Fruit fly (Drosophila melanogaster): ENCODE results near the gene Ugt36A1.

Ugt36A1 gene

DNA sequence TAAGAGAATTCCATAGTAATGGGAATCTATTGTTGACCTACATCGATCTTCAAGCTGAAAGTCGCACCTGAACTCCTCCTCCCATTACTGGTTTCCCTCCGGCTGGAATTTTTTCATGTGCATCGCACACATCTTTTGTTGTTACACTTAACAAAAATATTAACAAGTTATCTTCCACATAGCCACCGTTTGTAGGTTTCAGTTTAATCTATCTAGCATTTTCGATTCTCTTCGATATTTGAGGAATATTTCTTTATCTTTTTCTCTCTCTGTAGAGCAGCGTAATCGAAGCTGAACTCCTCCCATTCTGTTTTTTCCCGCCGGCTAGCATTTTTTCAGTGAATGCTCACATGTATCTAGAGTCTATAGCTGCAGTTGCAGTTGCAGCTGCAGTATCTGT is 5.9 kb downstream of the Ugt36A1 start:
- TF ChIP-seq fru (GFP tag; optimal IDR thresholded peaks at IDR 0.05) (no peak), dl (GFP tag; optimal IDR thresholded peaks at IDR 0.05; ENCODE audit: insufficient read depth in 1 of 2, partially characterized antibody in 2 of 2) (no peak), brk (GFP tag; optimal IDR thresholded peaks at IDR 0.05) (no peak)

DNA sequence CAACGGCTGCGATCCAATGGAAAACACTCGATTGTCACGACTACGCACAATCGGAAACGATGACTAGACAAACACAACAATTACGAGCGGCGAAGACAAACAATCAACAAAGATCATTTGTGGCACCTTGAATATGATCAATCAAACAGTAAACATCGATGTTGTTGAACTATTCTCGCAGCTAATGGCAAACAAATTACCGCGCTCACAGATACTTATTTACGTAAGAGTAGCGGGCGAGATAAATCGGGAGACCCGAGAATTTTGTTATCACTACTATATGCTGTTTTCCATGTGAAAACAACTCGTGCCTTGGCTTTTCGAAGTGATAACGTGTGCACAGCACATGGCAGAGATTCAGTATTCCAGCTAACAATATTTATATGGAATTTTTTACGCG is 9.9 kb downstream of the Ugt36A1 start:
- TF ChIP-seq Hr78 (GFP tag; optimal IDR thresholded peaks at IDR 0.05), result no peak
- TF ChIP-seq CG32264 (GFP tag; optimal IDR thresholded peaks at IDR 0.05), result no peak
- no peak for TF ChIP-seq dl (GFP tag; optimal IDR thresholded peaks at IDR 0.05; ENCODE audit: insufficient read depth in 1 of 2, partially characterized antibody in 2 of 2)

DNA sequence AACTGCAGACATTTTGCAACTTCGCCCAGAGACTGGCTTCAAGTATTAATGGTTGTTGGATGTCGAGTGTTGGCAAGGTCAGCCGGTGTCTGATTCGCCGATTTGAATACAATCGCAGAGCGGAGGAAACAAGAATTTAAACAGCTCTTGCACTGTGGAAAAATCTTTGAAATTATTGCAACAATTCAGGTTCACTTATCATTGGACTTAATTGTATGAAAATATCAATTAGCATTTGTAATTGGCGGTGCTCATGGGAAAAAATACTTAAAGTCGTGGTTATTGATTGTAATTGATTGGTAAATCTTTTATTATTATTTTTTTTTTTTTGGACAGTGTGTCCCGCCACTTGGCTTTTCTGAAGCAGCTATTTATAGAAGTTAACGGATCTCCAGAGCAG is 10.6 kb downstream of the Ugt36A1 start:
- peak; percentile 73 for TF ChIP-seq h (GFP tag; optimal IDR thresholded peaks at IDR 0.05)
- no peak for TF ChIP-seq dsf (GFP tag; optimal IDR thresholded peaks at IDR 0.05; ENCODE audit: borderline replicate concordance)
- no peak for TF ChIP-seq usp (GFP tag; optimal IDR thresholded peaks at IDR 0.05)
- peak; percentile 57 for TF ChIP-seq OdsH (GFP tag; optimal IDR thresholded peaks at IDR 0.05)
- TF ChIP-seq tai (GFP tag; optimal IDR thresholded peaks at IDR 0.05), result no peak
- TF ChIP-seq Hr83 (GFP tag; optimal IDR thresholded peaks at IDR 0.05; ENCODE audit: poor library complexity, severe bottlenecking), result no peak
- TF ChIP-seq CG9705 (GFP tag; optimal IDR thresholded peaks at IDR 0.05), result no peak
- TF ChIP-seq N (GFP tag; optimal IDR thresholded peaks at IDR 0.05), result no peak
- peak; percentile 9 for TF ChIP-seq Sp1 (GFP tag; optimal IDR thresholded peaks at IDR 0.05)
- peak in 1 of 2 experiments; percentile 69 for TF ChIP-seq foxo (GFP tag; optimal IDR thresholded peaks at IDR 0.05)
- TF ChIP-seq Hr78 (GFP tag; optimal IDR thresholded peaks at IDR 0.05), result no peak
- no peak for TF ChIP-seq GATAd (GFP tag; optimal IDR thresholded peaks at IDR 0.05)
- no peak for TF ChIP-seq Myc (optimal IDR thresholded peaks at IDR 0.05)
- no peak for TF ChIP-seq Mio (GFP tag; optimal IDR thresholded peaks at IDR 0.05)
- no peak for TF ChIP-seq lola (GFP tag; optimal IDR thresholded peaks at IDR 0.05)
- no peak for TF ChIP-seq Rel (GFP tag; optimal IDR thresholded peaks at IDR 0.05)
- no peak for TF ChIP-seq Rel (tag; optimal IDR thresholded peaks at IDR 0.05)
- no peak for TF ChIP-seq sv (GFP tag; optimal IDR thresholded peaks at IDR 0.05)
- peak; percentile 4 for TF ChIP-seq HLH106 (tag; optimal IDR thresholded peaks at IDR 0.05)
- TF ChIP-seq sage (GFP tag; optimal IDR thresholded peaks at IDR 0.05), result no peak
- no peak for TF ChIP-seq brk (GFP tag; optimal IDR thresholded peaks at IDR 0.05)
- peak; percentile 51 for TF ChIP-seq woc (GFP tag; optimal IDR thresholded peaks at IDR 0.05)
- TF ChIP-seq fru (GFP tag; optimal IDR thresholded peaks at IDR 0.05), result peak; percentile 77
- TF ChIP-seq Hnf4 (GFP tag; optimal IDR thresholded peaks at IDR 0.05), result no peak
- TF ChIP-seq psq (GFP tag; optimal IDR thresholded peaks at IDR 0.05), result peak; percentile 39
- TF ChIP-seq pan (optimal IDR thresholded peaks at IDR 0.05), result no peak
- no peak for TF ChIP-seq dl (GFP tag; optimal IDR thresholded peaks at IDR 0.05; ENCODE audit: insufficient read depth in 1 of 2, partially characterized antibody in 2 of 2)
- TF ChIP-seq br (GFP tag; optimal IDR thresholded peaks at IDR 0.05), result peak; percentile 56
- no peak for TF ChIP-seq CrebA (GFP tag; optimal IDR thresholded peaks at IDR 0.05; ENCODE audit: borderline replicate concordance)
- TF ChIP-seq Dfd (GFP tag; optimal IDR thresholded peaks at IDR 0.05), result no peak
- TF ChIP-seq rgr (GFP tag; optimal IDR thresholded peaks at IDR 0.05), result peak; percentile 56
- TF ChIP-seq Dif (GFP tag; optimal IDR thresholded peaks at IDR 0.05; ENCODE audit: partially characterized antibody), result no peak
- TF ChIP-seq jim (GFP tag; optimal IDR thresholded peaks at IDR 0.05), result no peak
- peak; percentile 19 for TF ChIP-seq CG32264 (GFP tag; optimal IDR thresholded peaks at IDR 0.05)
- TF ChIP-seq ey (GFP tag; optimal IDR thresholded peaks at IDR 0.05), result peak; percentile 63
- TF ChIP-seq Jra (GFP tag; optimal IDR thresholded peaks at IDR 0.05), result no peak
- TF ChIP-seq Vsx2 (GFP tag; optimal IDR thresholded peaks at IDR 0.05; ENCODE audit: partially characterized antibody), result no peak
- no peak for TF ChIP-seq dmrt93B (GFP tag; optimal IDR thresholded peaks at IDR 0.05)
- TF ChIP-seq Abd-B (GFP tag; optimal IDR thresholded peaks at IDR 0.05), result no peak

All from whole organism, wandering third instar larva.